Fruit fly (Drosophila melanogaster) whole organism, embryonic: ENCODE data around the gene Ir7g.

Source experiments
- BEAF-32 ChIP-seq: fragments of 200-800 bp; sonication (Bioruptor generic); optimal IDR thresholded peaks from 3 replicates; lab custom pipeline; 2017; ENCODE audit warnings: missing biosample characterization, missing genetic modification characterization, mild to moderate bottlenecking, moderate library complexity, missing genetic modification reagents
- CG10654 ChIP-seq: fragments of 200-800 bp; sonication (Bioruptor generic); optimal IDR thresholded peaks from 2 replicates; lab custom pipeline; 2016; ENCODE audit warnings: missing biosample characterization, missing genetic modification characterization
- CG11398 ChIP-seq: fragments of 200-800 bp; sonication (Bioruptor generic); optimal IDR thresholded peaks from 2 replicates; lab custom pipeline; 2016; ENCODE audit warnings: missing biosample characterization, missing genetic modification characterization
- CG11695 ChIP-seq: fragments of 200-800 bp; sonication (Bioruptor generic); IDR thresholded peaks from 3 replicates; pipeline ENCODE4 v1.3.6; 2022; ENCODE audit warnings: missing biosample characterization, missing genetic modification characterization
- CG12155 ChIP-seq: fragments of 200-800 bp; sonication (Bioruptor generic); optimal IDR thresholded peaks from 3 replicates; lab custom pipeline; 2016; ENCODE audit warnings: missing biosample characterization, missing genetic modification characterization
- CG16779 ChIP-seq: fragments of 200-800 bp; sonication (Bioruptor generic); IDR thresholded peaks from 2 replicates; pipeline ENCODE4 v1.3.6; 2022; ENCODE audit warnings: missing biosample characterization, missing genetic modification characterization
- CG16815 ChIP-seq: fragments of 200-800 bp; sonication (Bioruptor generic); optimal IDR thresholded peaks from 3 replicates; lab custom pipeline; 2017; ENCODE audit warnings: missing biosample characterization, mild to moderate bottlenecking, missing genetic modification characterization
- CG16863 ChIP-seq: fragments of 200-800 bp; sonication (Bioruptor generic); optimal IDR thresholded peaks from 3 replicates; lab custom pipeline; 2016; ENCODE audit warnings: missing biosample characterization, missing genetic modification characterization
- CG32772 ChIP-seq: fragments of 200-800 bp; sonication (Bioruptor generic); IDR thresholded peaks from 2 replicates; pipeline ENCODE4 v1.3.6; 2022; ENCODE audit warnings: missing biosample characterization, missing genetic modification characterization
- CG34422 ChIP-seq: fragments of 200-800 bp; sonication (Bioruptor generic); IDR thresholded peaks from 3 replicates; pipeline ENCODE4 v1.3.6; 2022; ENCODE audit warnings: missing biosample characterization, missing genetic modification characterization
- CG6683 ChIP-seq: fragments of 200-800 bp; sonication (Bioruptor generic); optimal IDR thresholded peaks from 2 replicates; lab custom pipeline; 2017; ENCODE audit warnings: missing biosample characterization, mild to moderate bottlenecking, missing genetic modification characterization, missing genetic modification reagents
- CG7786 ChIP-seq: fragments of 200-800 bp; sonication (Bioruptor generic); optimal IDR thresholded peaks from 2 replicates; lab custom pipeline; 2016; ENCODE audit warnings: missing biosample characterization, missing genetic modification characterization
- CG7839 ChIP-seq: fragments of 200-800 bp; sonication (Bioruptor generic); optimal IDR thresholded peaks from 3 replicates; lab custom pipeline; 2018; ENCODE audit warnings: missing biosample characterization, mild to moderate bottlenecking, missing genetic modification characterization, moderate library complexity
- CG7963 ChIP-seq: fragments of 200-800 bp; sonication (Bioruptor generic); IDR thresholded peaks from 3 replicates; pipeline ENCODE4 v1.3.6; 2022; ENCODE audit warnings: missing biosample characterization, missing genetic modification characterization; ENCODE audit not compliant: partially characterized antibody
- CG8089 ChIP-seq: fragments of 200-800 bp; sonication (Bioruptor generic); optimal IDR thresholded peaks from 3 replicates; lab custom pipeline; 2016; ENCODE audit warnings: missing biosample characterization, missing genetic modification characterization
- CG8359 ChIP-seq: fragments of 200-800 bp; sonication (Bioruptor generic); optimal IDR thresholded peaks from 2 replicates; lab custom pipeline; 2017; ENCODE audit warnings: missing biosample characterization, mild to moderate bottlenecking, missing genetic modification characterization, borderline replicate concordance
- CG9932 ChIP-seq: fragments of 200-800 bp; sonication (Bioruptor generic); IDR thresholded peaks from 2 replicates; pipeline ENCODE4 v1.3.6; 2022; ENCODE audit warnings: missing biosample characterization, missing genetic modification characterization
- HLH3B ChIP-seq: fragments of 200-800 bp; sonication (Bioruptor generic); IDR thresholded peaks from 2 replicates; pipeline ENCODE4 v1.3.6; 2022; ENCODE audit warnings: missing biosample characterization, missing genetic modification characterization
- HmgZ ChIP-seq: fragments of 200-800 bp; sonication (Bioruptor generic); optimal IDR thresholded peaks from 2 replicates; lab custom pipeline; 2018; ENCODE audit warnings: missing biosample characterization, mild to moderate bottlenecking, missing genetic modification characterization
- Mes4 ChIP-seq: fragments of 200-800 bp; sonication (Bioruptor generic); optimal IDR thresholded peaks from 2 replicates; lab custom pipeline; 2016; ENCODE audit warnings: missing biosample characterization, missing genetic modification characterization
- NFAT ChIP-seq: fragments of 200-800 bp; sonication (Bioruptor generic); IDR thresholded peaks from 2 replicates; pipeline ENCODE4 v1.3.6; 2022; ENCODE audit warnings: missing biosample characterization, missing genetic modification characterization
- NK7.1 ChIP-seq: fragments of 200-800 bp; sonication (Bioruptor generic); optimal IDR thresholded peaks from 3 replicates; lab custom pipeline; 2016; ENCODE audit warnings: missing biosample characterization, missing genetic modification characterization
- Neu2 ChIP-seq: fragments of 200-800 bp; sonication (Bioruptor generic); optimal IDR thresholded peaks from 3 replicates; lab custom pipeline; 2016; ENCODE audit warnings: missing biosample characterization, missing genetic modification characterization, borderline replicate concordance
- Nf-YB ChIP-seq: fragments of 200-800 bp; sonication (Bioruptor generic); optimal IDR thresholded peaks from 3 replicates; lab custom pipeline; 2019; ENCODE audit warnings: missing biosample characterization, mild to moderate bottlenecking, missing genetic modification characterization, moderate library complexity
- Rfx ChIP-seq: fragments of 200-800 bp; sonication (Bioruptor generic); IDR thresholded peaks from 2 replicates; pipeline ENCODE4 v1.3.6; 2022; ENCODE audit warnings: missing biosample characterization, missing genetic modification characterization
- Trl ChIP-seq, 3 experiments: fragments of >200 bp in 2 of 3; fragments of 200-800 bp in 1 of 3; sonication (Bioruptor generic) in 1 of 3; optimal IDR thresholded peaks; 2 replicates in 1 of 3; 3 replicates in 2 of 3; lab custom pipeline; 2016 to 2017; ENCODE audit warnings: missing biosample characterization in 1 of 3, missing genetic modification characterization in 1 of 3
- ac ChIP-seq: fragments of 200-800 bp; sonication (Bioruptor generic); optimal IDR thresholded peaks from 3 replicates; lab custom pipeline; 2017; ENCODE audit warnings: missing biosample characterization, mild to moderate bottlenecking, missing genetic modification characterization
- amos ChIP-seq: fragments of 200-800 bp; sonication (Bioruptor generic); IDR thresholded peaks from 2 replicates; pipeline ENCODE4 v1.3.6; 2022; ENCODE audit warnings: missing biosample characterization, missing genetic modification characterization; ENCODE audit not compliant: partially characterized antibody
- aop ChIP-seq: fragments of 200-800 bp; sonication (Bioruptor generic); IDR thresholded peaks from 2 replicates; pipeline ENCODE4 v1.3.6; 2022; ENCODE audit warnings: missing biosample characterization, missing genetic modification characterization
- ap ChIP-seq: fragments of 200-800 bp; sonication (Bioruptor generic); IDR thresholded peaks from 2 replicates; pipeline ENCODE4 v1.3.6; 2022; ENCODE audit warnings: missing biosample characterization, missing genetic modification characterization
- cato ChIP-seq: fragments of 200-800 bp; sonication (Bioruptor generic); optimal IDR thresholded peaks from 2 replicates; lab custom pipeline; 2016; ENCODE audit warnings: missing biosample characterization, missing genetic modification characterization, borderline replicate concordance
- chm ChIP-seq: fragments of 200-800 bp; sonication (Bioruptor generic); IDR thresholded peaks from 2 replicates; pipeline ENCODE4 v1.3.6; 2022; ENCODE audit warnings: missing biosample characterization, missing genetic modification characterization
- chn ChIP-seq: fragments of 200-800 bp; sonication (Bioruptor generic); optimal IDR thresholded peaks from 2 replicates; lab custom pipeline; 2016; ENCODE audit warnings: missing biosample characterization, missing genetic modification characterization
- da ChIP-seq: fragments of 200-800 bp; sonication (Bioruptor generic); optimal IDR thresholded peaks from 2 replicates; lab custom pipeline; 2016; ENCODE audit warnings: missing biosample characterization, missing genetic modification characterization
- dmrt99B ChIP-seq: fragments of 200-800 bp; sonication (Bioruptor generic); optimal IDR thresholded peaks from 2 replicates; lab custom pipeline; 2018; ENCODE audit warnings: missing biosample characterization, mild to moderate bottlenecking, missing genetic modification characterization, moderate library complexity
- en ChIP-seq: fragments of 200-800 bp; sonication (Bioruptor generic); optimal IDR thresholded peaks from 2 replicates; lab custom pipeline; 2016; ENCODE audit warnings: missing biosample characterization, missing genetic modification characterization
- ftz-f1 ChIP-seq: fragments of 200-800 bp; sonication (Bioruptor generic); optimal IDR thresholded peaks from 2 replicates; lab custom pipeline; 2016; ENCODE audit warnings: missing biosample characterization, missing genetic modification characterization
- gem ChIP-seq: fragments of 200-800 bp; sonication (Bioruptor generic); optimal IDR thresholded peaks from 2 replicates; lab custom pipeline; 2019; ENCODE audit warnings: missing biosample characterization, mild to moderate bottlenecking, missing genetic modification characterization, moderate library complexity
- gt ChIP-seq: fragments of 200-800 bp; sonication (Bioruptor generic); IDR thresholded peaks from 2 replicates; pipeline ENCODE4 v1.3.6; 2022; ENCODE audit warnings: missing biosample characterization, missing genetic modification characterization
- jigr1 ChIP-seq: fragments of 200-800 bp; sonication (Bioruptor generic); IDR thresholded peaks from 3 replicates; pipeline ENCODE4 v1.3.6; 2022; ENCODE audit warnings: missing biosample characterization, missing genetic modification characterization
- nmo ChIP-seq: fragments of 200-800 bp; sonication (Bioruptor generic); optimal IDR thresholded peaks from 2 replicates; lab custom pipeline; 2018; ENCODE audit warnings: missing biosample characterization, mild to moderate bottlenecking, missing genetic modification characterization, moderate library complexity
- pb ChIP-seq: fragments of 200-800 bp; sonication (Bioruptor generic); optimal IDR thresholded peaks from 3 replicates; lab custom pipeline; 2016; ENCODE audit warnings: missing biosample characterization, missing genetic modification characterization
- pita ChIP-seq: fragments of 200-800 bp; sonication (Bioruptor generic); optimal IDR thresholded peaks from 2 replicates; lab custom pipeline; 2017; ENCODE audit warnings: missing biosample characterization, mild to moderate bottlenecking, missing genetic modification characterization
- psq ChIP-seq: fragments of 200-800 bp; sonication (Bioruptor generic); optimal IDR thresholded peaks from 2 replicates; lab custom pipeline; 2017; ENCODE audit warnings: missing biosample characterization, missing genetic modification characterization
- sisA ChIP-seq: fragments of 200-800 bp; sonication (Bioruptor generic); IDR thresholded peaks from 2 replicates; pipeline ENCODE4 v1.3.6; 2022; ENCODE audit warnings: missing biosample characterization, missing genetic modification characterization
- slbo ChIP-seq: fragments of 200-800 bp; sonication (Bioruptor generic); IDR thresholded peaks from 2 replicates; pipeline ENCODE4 v1.3.6; 2022; ENCODE audit warnings: missing biosample characterization, missing genetic modification characterization
- sob ChIP-seq: fragments of 200-800 bp; sonication (Bioruptor generic); IDR thresholded peaks from 2 replicates; pipeline ENCODE4 v1.3.6; 2022; ENCODE audit warnings: missing biosample characterization, missing genetic modification characterization
- sug ChIP-seq: fragments of 200-800 bp; optimal IDR thresholded peaks from 2 replicates; lab custom pipeline; 2019; ENCODE audit warnings: missing biosample characterization, mild to moderate bottlenecking, missing genetic modification characterization, moderate library complexity
- vnd ChIP-seq: fragments of 200-800 bp; sonication (Bioruptor generic); IDR thresholded peaks from 3 replicates; pipeline ENCODE4 v1.3.6; 2022; ENCODE audit warnings: missing biosample characterization, missing genetic modification characterization; ENCODE audit not compliant: partially characterized antibody
- vvl ChIP-seq: fragments of 200-800 bp; sonication (Bioruptor generic); IDR thresholded peaks from 2 replicates; pipeline ENCODE4 v1.3.6; 2022; ENCODE audit warnings: missing biosample characterization, missing genetic modification characterization

The Ir7g gene

dm6 chrX:7920081-7920688, 35.7 kb downstream of the Ir7g start, which contains the start of the genes hdm and Ykt6 (continued):
- TF ChIP-seq Trl (optimal IDR thresholded peaks at IDR 0.05; lab: Kevin White, UChicago) (no peak), Trl (GFP tag; optimal IDR thresholded peaks at IDR 0.05; lab: Kevin White, UChicago) (peak; percentile 84), BEAF-32 (GFP tag; lab: Kevin White, UChicago) (peak; percentile 95), aop (GFP tag; lab: Robert Waterston, UW) (peak; percentile 43; the same call in 1 of the 2 replicates), sisA (peak; percentile 71), CG8089 (GFP tag; lab: Kevin White, UChicago) (peak; percentile 41), NFAT (peak; percentile 79; the same call in 1 of the 2 replicates), ap (peak; percentile 75), pita (GFP tag; lab: Kevin White, UChicago) (no peak), CG32772 (peak; percentile 50; the same call in 1 of the 2 replicates), ftz-f1 (GFP tag; lab: Kevin White, UChicago) (no peak), amos (GFP tag; lab: Robert Waterston, UW) (peak; percentile 93), Mes4 (GFP tag; lab: Kevin White, UChicago) (peak; percentile 61), Nf-YB (peak; percentile 47), pb (GFP tag; lab: Kevin White, UChicago) (peak; percentile 31), HLH3B (GFP tag; lab: Robert Waterston, UW) (peak; percentile 77), Neu2 (GFP tag; lab: Kevin White, UChicago) (peak; percentile 97), CG11695 (peak; percentile 81), vvl (GFP tag; lab: Robert Waterston, UW) (peak; percentile 92), CG7786 (GFP tag; lab: Kevin White, UChicago) (peak; percentile 85), CG16779 (peak; percentile 56; the same call in 1 of the 2 replicates), gem (tag; lab: Kevin White, UChicago) (peak; percentile 83), da (GFP tag; lab: Kevin White, UChicago) (peak; percentile 26), nmo (GFP tag; lab: Kevin White, UChicago) (peak; percentile 78), psq (GFP tag; lab: Kevin White, UChicago) (peak; percentile 43), CG16815 (GFP tag; lab: Kevin White, UChicago) (no peak), CG12155 (GFP tag; lab: Kevin White, UChicago) (peak; percentile 86), dmrt99B (tag; lab: Kevin White, UChicago) (no peak), jigr1 (0 out of 3 replicates have a peak, but pooled peaks have one; percentile 20), CG7839 (no peak), CG10654 (peak; percentile 71), chn (GFP tag; lab: Kevin White, UChicago) (peak; percentile 76), gt (peak; percentile 53), CG34422 (GFP tag; lab: Robert Waterston, UW) (peak; percentile 86), CG11398 (GFP tag; lab: Kevin White, UChicago) (peak; percentile 73), Rfx (GFP tag; lab: Robert Waterston, UW) (peak; percentile 88), chm (no peak; the same call in 1 of the 2 replicates), slbo (GFP tag; lab: Robert Waterston, UW) (peak; percentile 87), sob (GFP tag; lab: Robert Waterston, UW) (peak; percentile 90), vnd (GFP tag; lab: Robert Waterston, UW) (peak; percentile 96), ac (no peak), CG8359 (peak; percentile 30), CG7963 (peak; percentile 77), HmgZ (tag; lab: Kevin White, UChicago) (peak; percentile 90), NK7.1 (peak; percentile 51), CG6683 (peak; percentile 7), sug (peak; percentile 72), cato (peak; percentile 56), CG9932 (GFP tag; lab: Robert Waterston, UW) (peak; percentile 90), CG16863 (GFP tag; lab: Kevin White, UChicago) (peak; percentile 80), en (peak; percentile 58)
